Worm (Caenorhabditis elegans): ENCODE measurements around the gene pho-11.

ce11 chrII:9936859-9937258, 5.2 kb downstream of the pho-11 start, which contains the start of gene C05C10.3:
- TF ChIP-seq ceh-28 (tag; optimal IDR thresholded peaks at IDR 0.05) (no peak), aly-2 (tag; optimal IDR thresholded peaks at IDR 0.05) (no peak), ceh-9 (tag; optimal IDR thresholded peaks at IDR 0.05) (no peak)

Measured in whole organism, L3 larva.